Worm (Caenorhabditis elegans): ENCODE data around the gene egli-1.

DNA sequence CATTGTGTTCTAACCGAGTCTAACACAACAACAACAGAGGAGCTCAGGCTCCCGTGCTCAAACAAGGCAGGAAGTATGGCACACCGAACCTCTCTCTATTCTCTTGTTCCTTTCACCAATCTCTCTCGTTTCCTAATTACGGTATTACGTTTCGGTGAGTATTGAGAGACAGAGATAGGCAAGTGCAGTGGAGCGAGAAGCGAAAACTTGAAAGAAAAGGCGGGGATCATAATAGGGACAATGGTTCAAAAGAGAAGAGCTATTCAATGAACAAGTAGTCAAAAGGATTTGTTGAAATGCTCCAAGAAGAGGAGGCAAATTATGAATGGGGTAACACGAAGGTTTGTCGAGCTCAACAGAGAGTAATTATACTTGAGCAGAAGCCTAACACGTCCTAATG lies 10.4 kb upstream of the egli-1 start:
- no peak for TF ChIP-seq aha-1 (tag)
- no peak for TF ChIP-seq ama-1 (optimal IDR thresholded peaks at IDR 0.05)
- no peak for TF ChIP-seq tra-1 (GFP tag; IDR thresholded peaks at IDR 0.05)
- TF ChIP-seq nhr-77 (tag; optimal IDR thresholded peaks at IDR 0.05) = no peak
